Worm (Caenorhabditis elegans) whole organism, mixed stage, embryonic: ENCODE data around the gene ceh-7.

Source experiments
- blmp-1 ChIP-seq: fragments of 150-350 bp; optimal IDR thresholded peaks from 2 replicates; lab custom pipeline; 2014; ENCODE audit warnings: missing biosample characterization, missing genetic modification characterization
- elt-3 ChIP-seq: fragments of 150-350 bp; optimal IDR thresholded peaks from 2 replicates; lab custom pipeline; 2014; ENCODE audit warnings: missing biosample characterization, missing genetic modification characterization
- lsy-2 ChIP-seq: fragments of 150-350 bp; optimal IDR thresholded peaks from 2 replicates; lab custom pipeline; 2014; ENCODE audit warnings: missing biosample characterization, missing genetic modification characterization
- nhr-28 ChIP-seq: fragments of 150-350 bp; optimal IDR thresholded peaks from 2 replicates; lab custom pipeline; 2014; ENCODE audit warnings: missing biosample characterization, missing genetic modification characterization
- pha-4 ChIP-seq: fragments of 150-350 bp; optimal IDR thresholded peaks from 2 replicates; lab custom pipeline; 2018; ENCODE audit warnings: missing biosample characterization, missing genetic modification reagents, missing genetic modification characterization
- unc-62 ChIP-seq: fragments of 150-350 bp; optimal IDR thresholded peaks from 2 replicates; lab custom pipeline; 2014; ENCODE audit warnings: missing biosample characterization, missing genetic modification reagents, missing genetic modification characterization

- TF ChIP-seq unc-62 (no peak), elt-3 (tag; lab: Kevin White, UChicago) (no peak), lsy-2 (no peak), pha-4 (tag; lab: Kevin White, UChicago) (peak; percentile 96), nhr-28 (tag; lab: Kevin White, UChicago) (no peak), blmp-1 (no peak)
These were observed 28.2 kb upstream of the ceh-7 start for ce11 chrII:8731736-8732229.
